Worm (Caenorhabditis elegans) whole organism, L4 larva: Measurements from ENCODE around the gene srz-14.

Experiments
- R02D3.7 ChIP-seq: fragments of 150-350 bp; sonication (generic microtip); optimal IDR thresholded peaks from 3 replicates; lab custom pipeline; 2014; ENCODE audit warnings: missing biosample characterization, missing genetic modification characterization
- Y5F2A.4 ChIP-seq: fragments of 200-800 bp; sonication (Bioruptor generic); optimal IDR thresholded peaks from 2 replicates; lab custom pipeline; 2018; ENCODE audit warnings: mild to moderate bottlenecking, missing genetic modification characterization, missing compliant biosample characterization
- Y75B8A.6 ChIP-seq: fragments of 200-800 bp; sonication (Bioruptor generic); IDR thresholded peaks from 2 replicates; pipeline ENCODE4 v1.3.6; 2022; ENCODE audit warnings: missing genetic modification reagents, missing genetic modification characterization, missing compliant biosample characterization
- ZK546.5 ChIP-seq, 2 experiments: sonication (generic microtip); optimal IDR thresholded peaks; 2 replicates each; lab custom pipeline; 2017; ENCODE audit warnings: missing biosample characterization in 2 of 2, missing genetic modification characterization in 2 of 2
- aha-1 ChIP-seq: fragments of 150-350 bp; peaks from one replicate; lab custom pipeline; 2014; ENCODE audit warnings: missing biosample characterization, missing genetic modification characterization
- attf-4 ChIP-seq: sonication (generic microtip); optimal IDR thresholded peaks from 3 replicates; lab custom pipeline; 2017; ENCODE audit warnings: missing biosample characterization, missing genetic modification characterization
- daf-19 ChIP-seq: fragments of 200-800 bp; sonication (Bioruptor generic); conservative IDR thresholded peaks from 2 replicates; pipeline ENCODE4 v1.3.6; 2022; ENCODE audit warnings: missing genetic modification characterization, missing compliant biosample characterization
- daf-8 ChIP-seq: fragments of 200-800 bp; sonication (Bioruptor generic); IDR thresholded peaks from 2 replicates; pipeline ENCODE4 v1.3.6; 2022; ENCODE audit warnings: missing genetic modification characterization, missing compliant biosample characterization
- dmd-9 ChIP-seq: fragments of 200-800 bp; sonication (Bioruptor generic); IDR thresholded peaks from 2 replicates; pipeline ENCODE4 v1.3.6; 2022; ENCODE audit warnings: missing genetic modification reagents, missing genetic modification characterization, missing compliant biosample characterization
- dve-1 ChIP-seq: sonication (generic microtip); optimal IDR thresholded peaks from 2 replicates; lab custom pipeline; 2017; ENCODE audit warnings: antibody characterized with exemption, mild to moderate bottlenecking, missing genetic modification characterization, missing compliant biosample characterization; ENCODE audit not compliant: insufficient read depth
- egl-27 ChIP-seq: sonication (generic microtip); optimal IDR thresholded peaks from 3 replicates; lab custom pipeline; 2017; ENCODE audit warnings: missing biosample characterization, missing genetic modification reagents, missing genetic modification characterization
- hif-1 ChIP-seq, 2 experiments: sonication (generic microtip); optimal IDR thresholded peaks; 2 replicates each; lab custom pipeline; 2016 to 2017; ENCODE audit warnings: missing compliant biosample characterization in 2 of 2, missing genetic modification characterization in 2 of 2, missing genetic modification reagents in 2 of 2, missing genotype in 2 of 2, mild to moderate bottlenecking in 1 of 2
- jun-1 ChIP-seq: fragments of 150-350 bp; optimal IDR thresholded peaks from 2 replicates; lab custom pipeline; 2014; ENCODE audit warnings: missing biosample characterization, missing genetic modification reagents, missing genetic modification characterization
- lin-13 ChIP-seq: fragments of 150-350 bp; optimal IDR thresholded peaks from 2 replicates; lab custom pipeline; 2014; ENCODE audit warnings: missing biosample characterization, missing genetic modification reagents, missing genetic modification characterization
- lin-29 ChIP-seq: fragments of 200-800 bp; sonication (Bioruptor generic); IDR thresholded peaks from 2 replicates; pipeline ENCODE4 v1.3.6; 2022; ENCODE audit warnings: missing genetic modification reagents, missing genetic modification characterization, missing compliant biosample characterization
- madf-5 ChIP-seq, 2 experiments: fragments of 200-800 bp; sonication (Bioruptor generic); IDR thresholded peaks; 2 replicates each; pipeline ENCODE4 v1.3.6; 2022; ENCODE audit warnings: missing compliant biosample characterization in 2 of 2, missing genetic modification characterization in 2 of 2
- madf-9 ChIP-seq: fragments of 200-800 bp; sonication (Bioruptor generic); conservative IDR thresholded peaks from 2 replicates; pipeline ENCODE4 v1.3.6; 2022; ENCODE audit warnings: missing genetic modification reagents, missing genetic modification characterization, missing compliant biosample characterization
- mdl-1 ChIP-seq, 2 experiments: fragments of 150-350 bp in 1 of 2; sonication (generic microtip) in 1 of 2; optimal IDR thresholded peaks; 2 replicates each; lab custom pipeline; 2014 to 2017; ENCODE audit warnings: missing biosample characterization in 2 of 2, missing genetic modification characterization in 2 of 2
- mdt-29 ChIP-seq: fragments of 200-800 bp; sonication (Bioruptor generic); IDR thresholded peaks from 2 replicates; pipeline ENCODE4 v1.3.6; 2022; ENCODE audit warnings: missing genetic modification reagents, missing genetic modification characterization, missing compliant biosample characterization
- mes-2 ChIP-seq: sonication (generic microtip); optimal IDR thresholded peaks from 2 replicates; lab custom pipeline; 2016; ENCODE audit warnings: missing genotype, mild to moderate bottlenecking, missing genetic modification characterization, missing compliant biosample characterization; ENCODE audit not compliant: poor library complexity, severe bottlenecking
- nhr-11 ChIP-seq: fragments of 150-350 bp; optimal IDR thresholded peaks from 2 replicates; lab custom pipeline; 2014; ENCODE audit warnings: missing biosample characterization, missing genetic modification characterization
- nhr-237 ChIP-seq: sonication (generic microtip); optimal IDR thresholded peaks from 2 replicates; lab custom pipeline; 2017; ENCODE audit warnings: missing biosample characterization, missing genetic modification characterization
- nhr-25 ChIP-seq: sonication (generic microtip); optimal IDR thresholded peaks from 2 replicates; lab custom pipeline; 2017; ENCODE audit warnings: missing genetic modification characterization, mild to moderate bottlenecking, missing compliant biosample characterization, antibody characterized with exemption, moderate library complexity, borderline replicate concordance; ENCODE audit not compliant: insufficient read depth
- nhr-28 ChIP-seq: fragments of 150-350 bp; optimal IDR thresholded peaks from 2 replicates; lab custom pipeline; 2014; ENCODE audit warnings: missing biosample characterization, missing genetic modification characterization
- pha-4 ChIP-seq, 2 experiments: fragments of 150-350 bp in 1 of 2; fragments of 200-800 bp in 1 of 2; sonication (Bioruptor generic) in 1 of 2; IDR thresholded peaks in 1 of 2; optimal IDR thresholded peaks in 1 of 2; 2 replicates each; pipeline versions ENCODE4 v1.3.6 to Lab custom; 2014 to 2022; ENCODE audit warnings: missing genetic modification characterization in 2 of 2, missing genetic modification reagents in 2 of 2, missing biosample characterization in 1 of 2, missing compliant biosample characterization in 1 of 2
- pqm-1 ChIP-seq: sonication (generic microtip); optimal IDR thresholded peaks from 2 replicates; lab custom pipeline; 2017; ENCODE audit warnings: missing biosample characterization, missing genetic modification characterization
- set-16 ChIP-seq: fragments of 200-800 bp; sonication (Bioruptor generic); IDR thresholded peaks from 2 replicates; pipeline ENCODE4 v1.3.6; 2022; ENCODE audit warnings: missing genetic modification reagents, missing genetic modification characterization, missing compliant biosample characterization
- spr-1 ChIP-seq: sonication (generic microtip); optimal IDR thresholded peaks from 2 replicates; lab custom pipeline; 2016; ENCODE audit warnings: mild to moderate bottlenecking, missing genetic modification characterization, missing compliant biosample characterization
- tra-1 ChIP-seq: fragments of 200-800 bp; sonication (Bioruptor generic); IDR thresholded peaks from 2 replicates; pipeline ENCODE4 v1.3.6; 2022; ENCODE audit warnings: missing genetic modification reagents, missing genetic modification characterization, missing compliant biosample characterization
- unc-39 ChIP-seq: sonication (generic microtip); optimal IDR thresholded peaks from 2 replicates; lab custom pipeline; 2017; ENCODE audit warnings: missing biosample characterization, missing genetic modification characterization
- unc-62 ChIP-seq, 3 experiments: fragments of 150-350 bp in 1 of 3; sonication (generic microtip); optimal IDR thresholded peaks in 2 of 3; peaks in 1 of 3; 1 replicate in 1 of 3; 2 replicates in 2 of 3; lab custom pipeline; 2014 to 2017; ENCODE audit warnings: missing biosample characterization in 3 of 3, missing genetic modification characterization in 3 of 3, missing genetic modification reagents in 3 of 3, missing genotype in 1 of 3
- zag-1 ChIP-seq: fragments of 150-350 bp; optimal IDR thresholded peaks from 2 replicates; lab custom pipeline; 2014; ENCODE audit warnings: missing biosample characterization, missing genetic modification characterization
- zip-2 ChIP-seq: fragments of 150-350 bp; optimal IDR thresholded peaks from 2 replicates; lab custom pipeline; 2014; ENCODE audit warnings: missing biosample characterization, missing genetic modification characterization
- ztf-7 ChIP-seq: fragments of 150-350 bp; optimal IDR thresholded peaks from 2 replicates; lab custom pipeline; 2014; ENCODE audit warnings: missing biosample characterization, missing genetic modification characterization

Gene srz-14

DNA sequence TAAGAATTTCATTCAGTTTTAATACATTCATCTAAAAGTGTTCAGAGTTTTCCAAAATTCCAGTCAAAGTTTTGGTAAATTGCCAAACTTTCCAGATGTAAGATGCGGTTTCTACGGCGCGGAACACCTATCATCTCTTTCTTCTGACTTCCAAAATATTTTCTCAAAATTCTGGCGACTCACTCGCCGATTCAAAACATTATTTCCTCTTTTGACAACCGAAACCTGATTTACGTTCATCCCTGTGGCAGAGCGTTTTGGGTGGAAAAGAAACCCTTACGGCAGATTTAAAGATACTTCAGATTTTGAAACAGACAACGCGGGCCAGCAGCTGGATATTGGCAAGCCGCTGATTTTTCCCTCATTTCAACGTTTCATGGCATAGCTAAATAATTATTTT is 14.6 kb downstream of the srz-14 start, which contains the start of gene F11A5.5:
TSS of gene F11A5.5 (plus strand) at position 301 of the 400 bp plus-strand sequence.
- TF ChIP-seq madf-9 (GFP tag; lab: Robert Waterston, UW) (no peak), dve-1 (tag; lab: Kevin White, UChicago) (no peak), nhr-25 (no peak), mdl-1 (tag; optimal IDR thresholded peaks at IDR 0.05; lab: Kevin White, UChicago) (no peak), set-16 (GFP tag; lab: Robert Waterston, UW) (no peak), jun-1 (tag; lab: Kevin White, UChicago) (no peak), R02D3.7 (tag; lab: Kevin White, UChicago) (no peak), pqm-1 (no peak), tra-1 (GFP tag; lab: Robert Waterston, UW) (no peak), spr-1 (no peak)

ce11 chrV:16201730-16202129 is 18.3 kb downstream of the srz-14 start, which contains the start of gene F11A5.17:
Gene F11A5.17, plus strand, starts transcription at chrV:16202030.
- peak in 1 of 2 experiments; percentile 15 for TF ChIP-seq unc-62 (GFP tag; optimal IDR thresholded peaks at IDR 0.05 in 1 of 2; lab: Kevin White, UChicago)
- no peak for TF ChIP-seq unc-62 (tag; optimal IDR thresholded peaks at IDR 0.05; lab: Kevin White, UChicago)
- no peak for TF ChIP-seq pha-4 (GFP tag; IDR thresholded peaks at IDR 0.05; lab: Robert Waterston, UW)
- no peak for TF ChIP-seq pha-4 (tag; optimal IDR thresholded peaks at IDR 0.05; lab: Kevin White, UChicago)

DNA sequence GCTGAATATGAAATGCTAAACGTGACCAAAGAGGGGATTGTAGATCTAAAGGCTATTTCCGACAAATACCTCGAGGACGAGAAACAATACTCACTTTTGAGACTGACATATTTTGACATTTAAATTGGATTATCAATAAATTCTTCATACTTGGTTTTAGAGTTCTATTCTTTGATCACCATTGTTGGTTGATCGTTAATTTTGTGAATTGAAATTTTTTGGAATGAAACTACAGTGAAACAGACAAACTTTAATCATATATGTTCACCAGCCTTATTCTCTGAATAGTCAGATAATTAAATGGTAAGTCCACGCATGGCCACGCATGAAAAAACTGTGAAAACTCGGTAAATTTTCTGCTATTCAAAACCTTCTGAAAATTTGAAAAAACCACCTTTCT is 19.2 kb downstream of the srz-14 start, which contains the start of gene F11A5.18:
TSS of gene F11A5.18 (plus strand) at position 301 of the 400 bp plus-strand sequence.
- TF ChIP-seq Y75B8A.6 (GFP tag; lab: Robert Waterston, UW) (no peak), daf-8 (GFP tag; lab: Robert Waterston, UW) (no peak), attf-4 (tag; lab: Kevin White, UChicago) (no peak), daf-19 (GFP tag; lab: Robert Waterston, UW) (no peak), lin-13 (GFP tag; lab: Kevin White, UChicago) (no peak), egl-27 (tag; lab: Kevin White, UChicago) (no peak), unc-39 (tag; lab: Kevin White, UChicago) (no peak), set-16 (GFP tag; lab: Robert Waterston, UW) (no peak), nhr-11 (no peak), zag-1 (tag; lab: Kevin White, UChicago) (no peak), zip-2 (tag; lab: Kevin White, UChicago) (no peak)
- TF ChIP-seq, all 104 proteins: peak for 0

DNA sequence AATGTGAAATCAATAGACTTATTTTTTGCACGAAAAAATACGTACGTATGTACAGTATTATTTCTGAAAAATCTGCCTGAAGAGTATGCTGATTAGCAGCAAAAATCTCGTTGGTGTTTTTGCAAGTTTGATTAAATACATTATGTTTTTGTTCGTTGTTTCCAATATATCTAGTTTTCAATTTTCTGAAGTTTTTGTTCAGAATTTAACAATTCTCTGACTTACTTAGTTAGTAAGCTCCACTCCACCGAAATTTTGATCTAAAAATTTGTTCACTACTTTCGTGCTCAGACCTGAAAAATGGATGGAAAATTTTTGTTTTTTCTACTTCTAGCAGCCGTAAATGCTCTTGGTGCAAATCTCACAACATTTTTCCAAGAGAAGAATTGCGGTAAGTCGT is 21.4 kb downstream of the srz-14 start, which contains the start of gene irld-26:
TSS of gene irld-26 (plus strand) at position 301 of the 400 bp plus-strand sequence.
- TF ChIP-seq dmd-9 (GFP tag; lab: Robert Waterston, UW): no peak
- peak in 1 of 2 experiments; percentile 13 for TF ChIP-seq unc-62 (GFP tag; optimal IDR thresholded peaks at IDR 0.05 in 1 of 2; lab: Kevin White, UChicago)
- TF ChIP-seq unc-62 (tag; optimal IDR thresholded peaks at IDR 0.05; lab: Kevin White, UChicago): no peak

DNA sequence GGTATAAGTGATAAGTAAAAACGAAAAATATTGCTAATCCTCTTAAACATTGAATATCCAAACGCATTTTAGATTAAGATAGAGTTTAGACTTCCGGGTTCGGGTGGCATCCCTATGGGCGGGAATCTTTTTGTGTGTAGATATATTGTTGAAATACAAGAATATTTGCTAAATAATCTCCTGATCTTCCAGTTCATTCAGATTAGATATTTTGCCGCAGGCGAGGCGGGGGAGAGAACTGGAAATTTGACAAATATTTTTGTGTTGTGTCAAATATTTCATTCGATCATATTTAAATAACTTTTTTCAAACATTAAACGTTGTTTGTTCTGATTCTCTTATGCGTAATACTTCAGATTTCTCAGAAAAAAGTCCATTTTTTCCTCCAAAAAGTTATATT is 26.4 kb downstream of the srz-14 start, which contains the start of gene oac-15:
TSS of gene oac-15 (minus strand) at position 101 of the 400 bp plus-strand sequence.
- TF ChIP-seq aha-1 (tag; lab: Kevin White, UChicago): peak; percentile 80
- TF ChIP-seq lin-13 (GFP tag; lab: Kevin White, UChicago): no peak
- TF ChIP-seq, all 104 proteins: peak for 1

DNA sequence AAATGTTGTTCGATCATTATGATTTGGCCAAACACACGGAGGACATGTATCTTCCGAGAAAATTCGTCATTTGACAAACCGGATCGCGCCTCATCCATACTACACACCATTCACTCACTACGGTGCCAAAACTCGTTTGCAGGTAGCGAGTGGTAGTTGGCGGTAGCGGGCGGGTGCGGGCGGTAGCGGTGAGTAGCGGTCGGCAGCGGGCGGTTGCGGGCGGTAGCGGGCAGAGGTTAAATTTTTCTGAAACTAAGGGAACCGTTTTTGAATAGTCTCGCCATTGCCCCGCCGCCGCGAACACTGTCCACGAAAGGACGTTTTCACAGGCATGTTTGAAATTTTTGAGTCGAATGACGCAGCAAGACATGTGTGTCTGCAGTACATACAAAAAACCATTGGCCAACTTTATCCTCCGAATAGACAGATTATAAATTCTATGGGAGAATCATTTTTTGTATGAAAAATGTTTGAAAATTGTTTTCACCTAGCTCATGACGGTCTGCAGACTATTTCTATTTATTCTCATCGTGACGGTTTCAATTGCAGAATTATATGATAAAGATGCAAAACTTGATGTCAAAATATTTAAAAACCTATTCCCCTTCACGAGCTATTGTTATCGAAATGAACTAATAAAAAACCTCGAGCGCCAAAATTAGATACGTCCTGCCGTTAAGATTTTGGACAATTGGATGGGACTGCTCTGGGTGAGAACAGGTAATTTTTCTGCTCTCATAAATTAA is 27.0 kb downstream of the srz-14 start, which contains the start of gene F11A5.16:
TSS of gene F11A5.16 (plus strand) at position 696 of the 746 bp plus-strand sequence.
- TF ChIP-seq dmd-9 (GFP tag; lab: Robert Waterston, UW) (no peak), set-16 (GFP tag; lab: Robert Waterston, UW) (peak; percentile 63)

ce11 chrV:16211713-16212112 is 28.3 kb downstream of the srz-14 start:
- TF ChIP-seq madf-5 (GFP tag; IDR thresholded peaks at IDR 0.05; lab: Robert Waterston, UW) (no peak), mdt-29 (GFP tag; lab: Robert Waterston, UW) (no peak), dve-1 (tag; lab: Kevin White, UChicago) (no peak), R02D3.7 (tag; lab: Kevin White, UChicago) (no peak), zip-2 (tag; lab: Kevin White, UChicago) (no peak), nhr-237 (tag; lab: Kevin White, UChicago) (no peak), aha-1 (tag; lab: Kevin White, UChicago) (peak; percentile 8), nhr-28 (tag; lab: Kevin White, UChicago) (peak; percentile 9), unc-62 (GFP tag; optimal IDR thresholded peaks at IDR 0.05 in 1 of 2; lab: Kevin White, UChicago) (peak in 1 of 2 experiments; percentile 60), unc-62 (tag; optimal IDR thresholded peaks at IDR 0.05; lab: Kevin White, UChicago) (no peak), Y5F2A.4 (no peak), mes-2 (no peak), ztf-7 (tag; lab: Kevin White, UChicago) (no peak), hif-1 (tag; optimal IDR thresholded peaks at IDR 0.05; lab: Kevin White, UChicago) (no peak), lin-29 (GFP tag; lab: Robert Waterston, UW) (no peak), ZK546.5 (tag; optimal IDR thresholded peaks at IDR 0.05; lab: Kevin White, UChicago) (no peak), spr-1 (no peak)
- TF ChIP-seq, all 104 proteins: peak for 3
